Worm (Caenorhabditis elegans): ENCODE measurements around the gene mtm-9.

ce11 chrV:3776946-3777345, 33.6 kb downstream of the mtm-9 start:
- TF ChIP-seq rnt-1 (tag; optimal IDR thresholded peaks at IDR 0.05), result no peak
- TF ChIP-seq dve-1 (tag; optimal IDR thresholded peaks at IDR 0.05), result no peak
- no peak for TF ChIP-seq sox-2 (GFP tag; IDR thresholded peaks at IDR 0.05)

Data from whole organism, late embryonic.